Fruit fly (Drosophila melanogaster) whole organism, embryonic: ENCODE data around the gene CG2493.

Experiments
- Aef1 ChIP-seq: fragments of 200-800 bp; sonication (Bioruptor generic); IDR thresholded peaks from 3 replicates; pipeline ENCODE4 v1.3.6; 2022; ENCODE audit warnings: missing biosample characterization, missing genetic modification characterization
- Atf-2 ChIP-seq: fragments of 200-800 bp; sonication (Bioruptor generic); optimal IDR thresholded peaks from 2 replicates; lab custom pipeline; 2016; ENCODE audit warnings: missing biosample characterization, missing genetic modification characterization
- CG10543 ChIP-seq: fragments of 200-800 bp; sonication (Bioruptor generic); optimal IDR thresholded peaks from 3 replicates; lab custom pipeline; 2017; ENCODE audit warnings: missing biosample characterization, mild to moderate bottlenecking, missing genetic modification characterization, moderate library complexity
- CG11398 ChIP-seq: fragments of 200-800 bp; sonication (Bioruptor generic); optimal IDR thresholded peaks from 2 replicates; lab custom pipeline; 2016; ENCODE audit warnings: missing biosample characterization, missing genetic modification characterization
- CG14667 ChIP-seq: fragments of 200-800 bp; sonication (Bioruptor generic); IDR thresholded peaks from 2 replicates; pipeline ENCODE4 v1.3.6; 2022; ENCODE audit warnings: missing biosample characterization, missing genetic modification characterization
- CG14710 ChIP-seq: fragments of 200-800 bp; sonication (Bioruptor generic); optimal IDR thresholded peaks from 3 replicates; lab custom pipeline; 2019; ENCODE audit warnings: missing biosample characterization, mild to moderate bottlenecking, missing genetic modification characterization, moderate library complexity
- CG14965 ChIP-seq: fragments of 200-800 bp; sonication (Bioruptor generic); optimal IDR thresholded peaks from 2 replicates; lab custom pipeline; 2016; ENCODE audit warnings: missing biosample characterization, missing genetic modification characterization, borderline replicate concordance
- CG1603 ChIP-seq: fragments of 200-800 bp; sonication (Bioruptor generic); optimal IDR thresholded peaks from 2 replicates; lab custom pipeline; 2019; ENCODE audit warnings: missing biosample characterization, mild to moderate bottlenecking, missing genetic modification characterization, moderate library complexity
- CG17359 ChIP-seq: fragments of 200-800 bp; sonication (Bioruptor generic); optimal IDR thresholded peaks from 3 replicates; lab custom pipeline; 2018; ENCODE audit warnings: missing biosample characterization, mild to moderate bottlenecking, missing genetic modification characterization, moderate library complexity
- CG30431 ChIP-seq: fragments of 200-800 bp; sonication (Bioruptor generic); optimal IDR thresholded peaks from 2 replicates; lab custom pipeline; 2017; ENCODE audit warnings: missing biosample characterization, missing genetic modification characterization
- CG33557 ChIP-seq: fragments of 200-800 bp; sonication (Bioruptor generic); optimal IDR thresholded peaks from 2 replicates; lab custom pipeline; 2019; ENCODE audit warnings: missing biosample characterization, mild to moderate bottlenecking, missing genetic modification characterization, moderate library complexity
- CG4360 ChIP-seq: fragments of 200-800 bp; sonication (Bioruptor generic); IDR thresholded peaks from 2 replicates; pipeline ENCODE4 v1.3.6; 2022; ENCODE audit warnings: missing biosample characterization, missing genetic modification characterization
- CG7556 ChIP-seq: fragments of 200-800 bp; sonication (Bioruptor generic); optimal IDR thresholded peaks from 2 replicates; lab custom pipeline; 2017; ENCODE audit warnings: missing biosample characterization, mild to moderate bottlenecking, missing genetic modification characterization
- CG7786 ChIP-seq: fragments of 200-800 bp; sonication (Bioruptor generic); optimal IDR thresholded peaks from 2 replicates; lab custom pipeline; 2016; ENCODE audit warnings: missing biosample characterization, missing genetic modification characterization
- CG8290 ChIP-seq, 3 experiments: fragments of 200-800 bp; sonication (Bioruptor generic); optimal IDR thresholded peaks; 2 replicates each; lab custom pipeline; 2016 to 2019; ENCODE audit warnings: missing biosample characterization in 3 of 3, missing genetic modification characterization in 3 of 3, mild to moderate bottlenecking in 2 of 3, moderate library complexity in 1 of 3
- CG8388 ChIP-seq: fragments of 200-800 bp; sonication (Bioruptor generic); optimal IDR thresholded peaks from 2 replicates; lab custom pipeline; 2019; ENCODE audit warnings: missing biosample characterization, mild to moderate bottlenecking, missing genetic modification characterization, moderate library complexity
- CoRest ChIP-seq: fragments of 200-800 bp; sonication (Bioruptor generic); optimal IDR thresholded peaks from 3 replicates; lab custom pipeline; 2018; ENCODE audit warnings: missing biosample characterization, mild to moderate bottlenecking, missing genetic modification characterization, moderate library complexity
- Dip3 ChIP-seq: fragments of 200-800 bp; sonication (Bioruptor generic); optimal IDR thresholded peaks from 3 replicates; lab custom pipeline; 2016; ENCODE audit warnings: missing biosample characterization, missing genetic modification characterization
- E2f1 ChIP-seq: fragments of 200-800 bp; sonication (Bioruptor generic); IDR thresholded peaks from 2 replicates; pipeline ENCODE4 v1.3.6; 2022; ENCODE audit warnings: missing biosample characterization, missing genetic modification characterization
- Fer1 ChIP-seq: fragments of 200-800 bp; sonication (Bioruptor generic); optimal IDR thresholded peaks from 2 replicates; lab custom pipeline; 2017; ENCODE audit warnings: missing biosample characterization, mild to moderate bottlenecking, missing genetic modification characterization
- Hmx ChIP-seq: fragments of 200-800 bp; sonication (Bioruptor generic); optimal IDR thresholded peaks from 2 replicates; lab custom pipeline; 2016; ENCODE audit warnings: missing biosample characterization, missing genetic modification characterization
- Hr78 ChIP-seq, 2 experiments: fragments of 200-800 bp in 1 of 2; fragments of >200 bp in 1 of 2; sonication (Bioruptor generic) in 1 of 2; optimal IDR thresholded peaks; 2 replicates each; lab custom pipeline; 2017 to 2019; ENCODE audit warnings: missing biosample characterization in 2 of 2, missing genetic modification characterization in 2 of 2, mild to moderate bottlenecking in 1 of 2, moderate library complexity in 1 of 2
- MTF-1 ChIP-seq: fragments of 200-800 bp; sonication (Bioruptor generic); optimal IDR thresholded peaks from 2 replicates; lab custom pipeline; 2018; ENCODE audit warnings: missing biosample characterization, mild to moderate bottlenecking, missing genetic modification characterization, borderline replicate concordance
- Nf-YB ChIP-seq: fragments of 200-800 bp; sonication (Bioruptor generic); optimal IDR thresholded peaks from 3 replicates; lab custom pipeline; 2019; ENCODE audit warnings: missing biosample characterization, mild to moderate bottlenecking, missing genetic modification characterization, moderate library complexity
- PHDP ChIP-seq: fragments of 200-800 bp; sonication (Bioruptor generic); optimal IDR thresholded peaks from 3 replicates; lab custom pipeline; 2018; ENCODE audit warnings: missing biosample characterization, mild to moderate bottlenecking, missing genetic modification characterization, moderate library complexity
- Poxn ChIP-seq: fragments of 200-800 bp; sonication (Bioruptor generic); IDR thresholded peaks from 2 replicates; pipeline ENCODE4 v1.3.6; 2022; ENCODE audit warnings: missing biosample characterization, missing genetic modification characterization
- ato ChIP-seq: fragments of 200-800 bp; sonication (Bioruptor generic); IDR thresholded peaks from 2 replicates; pipeline ENCODE4 v1.3.6; 2022; ENCODE audit warnings: missing biosample characterization, missing genetic modification characterization; ENCODE audit not compliant: partially characterized antibody
- bcd ChIP-seq: fragments of 200-800 bp; sonication (Bioruptor generic); optimal IDR thresholded peaks from 2 replicates; lab custom pipeline; 2017; ENCODE audit warnings: missing biosample characterization, mild to moderate bottlenecking, missing genetic modification characterization
- cad ChIP-seq: fragments of >200 bp; optimal IDR thresholded peaks from 2 replicates; lab custom pipeline; 2017; ENCODE audit warnings: missing biosample characterization, missing genetic modification characterization
- cato ChIP-seq: fragments of 200-800 bp; sonication (Bioruptor generic); optimal IDR thresholded peaks from 2 replicates; lab custom pipeline; 2016; ENCODE audit warnings: missing biosample characterization, missing genetic modification characterization, borderline replicate concordance
- chif ChIP-seq, 2 experiments: fragments of 200-800 bp; sonication (Bioruptor generic); optimal IDR thresholded peaks; 3 replicates each; lab custom pipeline; 2016; ENCODE audit warnings: missing biosample characterization in 2 of 2, missing genetic modification characterization in 2 of 2
- chinmo ChIP-seq: fragments of 200-800 bp; sonication (Bioruptor generic); IDR thresholded peaks from 4 replicates; pipeline ENCODE4 v1.3.6; 2022; ENCODE audit warnings: missing biosample characterization, missing genetic modification characterization; ENCODE audit not compliant: partially characterized antibody
- crol ChIP-seq: fragments of 200-800 bp; sonication (Bioruptor generic); IDR thresholded peaks from 2 replicates; pipeline ENCODE4 v1.3.6; 2022; ENCODE audit warnings: missing biosample characterization, missing genetic modification characterization
- esg ChIP-seq: fragments of 200-800 bp; sonication (Bioruptor generic); conservative IDR thresholded peaks from 2 replicates; pipeline ENCODE4 v1.3.6; 2022; ENCODE audit warnings: missing biosample characterization, missing genetic modification characterization
- ewg ChIP-seq: fragments of 200-800 bp; sonication (Bioruptor generic); optimal IDR thresholded peaks from 3 replicates; lab custom pipeline; 2017; ENCODE audit warnings: mild to moderate bottlenecking, missing biosample characterization, missing genetic modification reagents, missing genetic modification characterization
- gfzf ChIP-seq: fragments of 200-800 bp; sonication (Bioruptor generic); optimal IDR thresholded peaks from 2 replicates; lab custom pipeline; 2016; ENCODE audit warnings: missing biosample characterization, mild to moderate bottlenecking, missing genetic modification characterization, moderate library complexity
- nerfin-1 ChIP-seq: fragments of 200-800 bp; sonication (Bioruptor generic); optimal IDR thresholded peaks from 3 replicates; lab custom pipeline; 2019; ENCODE audit warnings: missing biosample characterization, mild to moderate bottlenecking, missing genetic modification characterization, moderate library complexity
- nom ChIP-seq: fragments of 200-800 bp; sonication (Bioruptor generic); optimal IDR thresholded peaks from 2 replicates; lab custom pipeline; 2017; ENCODE audit warnings: missing biosample characterization, missing genetic modification characterization, mild to moderate bottlenecking, moderate library complexity, missing genetic modification reagents
- pan ChIP-seq, 4 experiments: fragments of >200 bp in 3 of 4; fragments of 200-800 bp in 1 of 4; sonication (Bioruptor generic) in 1 of 4; optimal IDR thresholded peaks in 3 of 4; IDR thresholded peaks in 1 of 4; 2 replicates each; pipeline versions ENCODE4 v1.3.6 to Lab custom; 2017 to 2022; ENCODE audit warnings: missing biosample characterization in 2 of 4, missing genetic modification characterization in 2 of 4, mixed read lengths in 1 of 4
- pho ChIP-seq: fragments of 200-800 bp; sonication (Bioruptor generic); optimal IDR thresholded peaks from 2 replicates; lab custom pipeline; 2016; ENCODE audit warnings: missing biosample characterization, missing genetic modification characterization
- salm ChIP-seq: fragments of 200-800 bp; sonication (Bioruptor generic); optimal IDR thresholded peaks from 2 replicates; lab custom pipeline; 2018; ENCODE audit warnings: missing biosample characterization, mild to moderate bottlenecking, missing genetic modification characterization
- stwl ChIP-seq: fragments of 200-800 bp; sonication (Bioruptor generic); optimal IDR thresholded peaks from 3 replicates; lab custom pipeline; 2018; ENCODE audit warnings: missing biosample characterization, mild to moderate bottlenecking, missing genetic modification characterization, moderate library complexity
- tgo ChIP-seq: fragments of 200-800 bp; sonication (Bioruptor generic); IDR thresholded peaks from 3 replicates; pipeline ENCODE4 v1.3.6; 2022; ENCODE audit warnings: missing biosample characterization, missing genetic modification characterization
- trem ChIP-seq: fragments of 200-800 bp; optimal IDR thresholded peaks from 3 replicates; lab custom pipeline; 2019; ENCODE audit warnings: missing biosample characterization, mild to moderate bottlenecking, missing genetic modification characterization, moderate library complexity
- unpg ChIP-seq: fragments of 200-800 bp; sonication (Bioruptor generic); optimal IDR thresholded peaks from 3 replicates; lab custom pipeline; 2018; ENCODE audit warnings: missing biosample characterization, mild to moderate bottlenecking, missing genetic modification characterization, moderate library complexity
- usp ChIP-seq: fragments of >200 bp; optimal IDR thresholded peaks from 2 replicates; lab custom pipeline; 2017; ENCODE audit warnings: missing biosample characterization, missing genetic modification characterization
- wek ChIP-seq: fragments of 200-800 bp; sonication (Bioruptor generic); optimal IDR thresholded peaks from 3 replicates; lab custom pipeline; 2018; ENCODE audit warnings: missing biosample characterization, mild to moderate bottlenecking, missing genetic modification characterization, moderate library complexity

CG2493 gene

dm6 chr2L:20494423-20495052, 31.3 kb upstream of the CG2493 start, which contains the start of gene CG34007 (continued):
- peak; percentile 80 for TF ChIP-seq salm (tag; lab: Kevin White, UChicago)
- TF ChIP-seq PHDP (tag; lab: Kevin White, UChicago), result peak; percentile 90
- peak; percentile 50; the same call in 1 of the 2 replicates for TF ChIP-seq E2f1 (GFP tag; lab: Robert Waterston, UW)
- peak; percentile 66 for TF ChIP-seq esg (GFP tag; lab: Robert Waterston, UW)
- no peak for TF ChIP-seq nom
- TF ChIP-seq CG8388 (GFP tag; lab: Kevin White, UChicago), result peak; percentile 92
- TF ChIP-seq Dip3, result no peak
- TF ChIP-seq Nf-YB, result peak; percentile 72
- TF ChIP-seq CG14667, result peak; percentile 33; the same call in 1 of the 2 replicates
- TF ChIP-seq tgo (GFP tag; lab: Robert Waterston, UW), result peak; percentile 81
- peak; percentile 34 for TF ChIP-seq CG1603 (tag; lab: Kevin White, UChicago)
- no peak for TF ChIP-seq Hmx (GFP tag; lab: Kevin White, UChicago)
- peak; percentile 90 for TF ChIP-seq CG7556 (GFP tag; lab: Kevin White, UChicago)
- TF ChIP-seq CG10543 (GFP tag; lab: Kevin White, UChicago), result peak; percentile 9
- TF ChIP-seq CG11398, result no peak
- TF ChIP-seq cato (GFP tag; lab: Kevin White, UChicago), result peak; percentile 46
- peak; percentile 44; the same call in 1 of the 2 replicates for TF ChIP-seq CG4360
- TF ChIP-seq pan (optimal IDR thresholded peaks at IDR 0.05; lab: Kevin White, UChicago), result no peak
- TF ChIP-seq pan (GFP tag; optimal IDR thresholded peaks at IDR 0.05 in 1 of 2, IDR thresholded peaks at IDR 0.05 in 1 of 2), result peak in 1 of 2 experiments; percentile 72
- no peak for TF ChIP-seq pho (GFP tag; lab: Kevin White, UChicago)
- peak; percentile 65 for TF ChIP-seq CG30431 (GFP tag; lab: Kevin White, UChicago)
- no peak for TF ChIP-seq ato
- TF ChIP-seq chinmo (GFP tag; lab: Robert Waterston, UW), result peak; percentile 58; the same call in 1 of the 4 replicates
- peak; percentile 89 for TF ChIP-seq stwl
- TF ChIP-seq Aef1 (GFP tag; lab: Robert Waterston, UW), result peak; percentile 66
- no peak for TF ChIP-seq cad
- TF ChIP-seq CG17359 (tag; lab: Kevin White, UChicago), result peak; percentile 74
- TF ChIP-seq CG8290 (GFP tag; optimal IDR thresholded peaks at IDR 0.05; lab: Kevin White, UChicago), result peak; percentile 54
- peak in 1 of 2 experiments; percentile 13 for TF ChIP-seq CG8290 (tag; optimal IDR thresholded peaks at IDR 0.05; lab: Kevin White, UChicago)
- TF ChIP-seq Hr78 (GFP tag; optimal IDR thresholded peaks at IDR 0.05; lab: Kevin White, UChicago), result peak in 1 of 2 experiments; percentile 86
- peak; percentile 86 for TF ChIP-seq trem (tag; lab: Kevin White, UChicago)
- TF ChIP-seq Fer1 (GFP tag; lab: Kevin White, UChicago), result peak; percentile 45
- TF ChIP-seq wek (GFP tag; lab: Kevin White, UChicago), result no peak
- no peak for TF ChIP-seq CG14965
- peak; percentile 90 for TF ChIP-seq unpg (GFP tag; lab: Kevin White, UChicago)
- TF ChIP-seq CoRest (tag; lab: Kevin White, UChicago), result peak; percentile 95
- no peak for TF ChIP-seq CG7786
- peak; percentile 93 for TF ChIP-seq CG14710 (tag; lab: Kevin White, UChicago)
- TF ChIP-seq CG33557 (GFP tag; lab: Kevin White, UChicago), result peak; percentile 97
- no peak for TF ChIP-seq chif (GFP tag; optimal IDR thresholded peaks at IDR 0.05; lab: Kevin White, UChicago)
- no peak for TF ChIP-seq Poxn
- TF ChIP-seq bcd (GFP tag; lab: Kevin White, UChicago), result peak; percentile 68
- no peak for TF ChIP-seq usp (GFP tag; lab: Kevin White, UChicago)
- peak; percentile 85 for TF ChIP-seq nerfin-1
- TF ChIP-seq crol (GFP tag; lab: Robert Waterston, UW), result peak; percentile 64
- peak; percentile 4 for TF ChIP-seq gfzf (GFP tag; lab: Kevin White, UChicago)
- TF ChIP-seq MTF-1 (GFP tag; lab: Kevin White, UChicago), result peak; percentile 39
- TF ChIP-seq Atf-2, result no peak
- peak; percentile 70 for TF ChIP-seq ewg (GFP tag; lab: Kevin White, UChicago)
